Worm (Caenorhabditis elegans) whole organism, L4 larva: ENCODE results near the gene sumv-1.

Experiments
- D1046.2 ChIP-seq: fragments of 200-800 bp; sonication (Bioruptor generic); IDR thresholded peaks from 2 replicates; pipeline ENCODE4 v1.3.6; 2022; ENCODE audit warnings: missing genetic modification characterization, missing compliant biosample characterization
- cey-2 ChIP-seq: sonication (generic microtip); optimal IDR thresholded peaks from 3 replicates; lab custom pipeline; 2017; ENCODE audit warnings: missing genetic modification characterization, mild to moderate bottlenecking, missing compliant biosample characterization, antibody characterized with exemption, borderline replicate concordance; ENCODE audit not compliant: insufficient read depth
- dmd-6 ChIP-seq: fragments of 200-800 bp; sonication (Bioruptor generic); IDR thresholded peaks from 2 replicates; pipeline ENCODE4 v1.3.6; 2022; ENCODE audit warnings: missing genetic modification reagents, missing genetic modification characterization, missing compliant biosample characterization
- dmd-9 ChIP-seq: fragments of 200-800 bp; sonication (Bioruptor generic); IDR thresholded peaks from 2 replicates; pipeline ENCODE4 v1.3.6; 2022; ENCODE audit warnings: missing genetic modification reagents, missing genetic modification characterization, missing compliant biosample characterization
- egl-43 ChIP-seq: fragments of 200-800 bp; sonication (Bioruptor generic); IDR thresholded peaks from 2 replicates; pipeline ENCODE4 v1.3.6; 2022; ENCODE audit warnings: missing genetic modification reagents, missing genetic modification characterization, missing compliant biosample characterization
- hlh-11 ChIP-seq: fragments of 200-800 bp; sonication (Bioruptor generic); optimal IDR thresholded peaks from 2 replicates; lab custom pipeline; 2018; ENCODE audit warnings: mild to moderate bottlenecking, missing genetic modification characterization, missing compliant biosample characterization
- lin-39 ChIP-seq: fragments of 150-350 bp; optimal IDR thresholded peaks from 2 replicates; lab custom pipeline; 2014; ENCODE audit warnings: missing biosample characterization, missing genetic modification reagents, missing genetic modification characterization
- lir-3 ChIP-seq: sonication (generic microtip); optimal IDR thresholded peaks from 2 replicates; lab custom pipeline; 2016; ENCODE audit warnings: mild to moderate bottlenecking, missing genetic modification characterization, missing compliant biosample characterization
- lsy-2 ChIP-seq, 2 experiments: fragments of 150-350 bp in 1 of 2; sonication (generic microtip) in 1 of 2; optimal IDR thresholded peaks; 2 replicates each; lab custom pipeline; 2014 to 2017; ENCODE audit warnings: missing biosample characterization in 2 of 2, missing genetic modification characterization in 2 of 2
- pha-4 ChIP-seq, 2 experiments: fragments of 150-350 bp in 1 of 2; fragments of 200-800 bp in 1 of 2; sonication (Bioruptor generic) in 1 of 2; IDR thresholded peaks in 1 of 2; optimal IDR thresholded peaks in 1 of 2; 2 replicates each; pipeline versions ENCODE4 v1.3.6 to Lab custom; 2014 to 2022; ENCODE audit warnings: missing genetic modification characterization in 2 of 2, missing genetic modification reagents in 2 of 2, missing biosample characterization in 1 of 2, missing compliant biosample characterization in 1 of 2
- rbr-2 ChIP-seq: sonication (generic microtip); optimal IDR thresholded peaks from 2 replicates; lab custom pipeline; 2016; ENCODE audit warnings: missing genotype, missing genetic modification characterization, missing compliant biosample characterization
- skn-1 ChIP-seq: fragments of 150-350 bp; optimal IDR thresholded peaks from 2 replicates; lab custom pipeline; 2014; ENCODE audit warnings: missing biosample characterization, missing genetic modification characterization

- TF ChIP-seq rbr-2 (tag; lab: Kevin White, UChicago): peak; percentile 25
- TF ChIP-seq dmd-6 (GFP tag; lab: Robert Waterston, UW): no peak
- no peak for TF ChIP-seq hlh-11
- no peak for TF ChIP-seq D1046.2 (GFP tag; lab: Robert Waterston, UW)
- TF ChIP-seq dmd-9 (GFP tag; lab: Robert Waterston, UW): no peak
- no peak for TF ChIP-seq skn-1 (tag; lab: Kevin White, UChicago)
- no peak for TF ChIP-seq lir-3
- peak in 1 of 2 experiments; percentile 77 for TF ChIP-seq lsy-2 (tag; optimal IDR thresholded peaks at IDR 0.05; lab: Kevin White, UChicago)
- TF ChIP-seq egl-43: no peak
- no peak for TF ChIP-seq lin-39
- TF ChIP-seq cey-2: no peak
- TF ChIP-seq pha-4 (GFP tag; IDR thresholded peaks at IDR 0.05; lab: Robert Waterston, UW): no peak
- peak; percentile 75 for TF ChIP-seq pha-4 (tag; optimal IDR thresholded peaks at IDR 0.05; lab: Kevin White, UChicago)
These were observed 20.8 kb upstream of the sumv-1 start, which contains the start of the genes daf-41 and toc-1 for ce11 chrIII:5274715-5275355.
